Worm (Caenorhabditis elegans): ENCODE measurements around the gene unc-93.

DNA sequence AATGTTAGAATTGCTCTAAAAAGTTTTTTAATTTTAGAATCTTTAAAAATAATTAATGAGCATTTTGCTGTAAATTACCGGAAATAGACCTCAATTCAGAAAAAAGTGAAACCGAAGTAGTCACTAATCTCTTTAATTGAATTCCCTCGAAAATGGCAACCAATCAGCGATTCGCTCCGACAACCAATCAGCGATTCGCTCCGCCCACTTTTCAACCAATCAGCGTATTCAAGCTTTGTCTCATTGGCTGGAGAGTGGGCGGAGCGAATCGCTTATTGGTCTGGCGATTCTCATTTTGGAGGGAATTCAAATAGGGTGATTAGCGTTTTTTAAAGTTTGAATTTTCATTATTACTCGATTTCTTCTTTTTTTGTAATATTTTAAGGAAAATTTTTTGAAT, 9.3 kb upstream of the unc-93 start:
- no peak for TF ChIP-seq ztf-18 (tag; optimal IDR thresholded peaks at IDR 0.05)
- no peak for TF ChIP-seq nfya-1 (tag; optimal IDR thresholded peaks at IDR 0.05; ENCODE audit: borderline replicate concordance, insufficient read depth)
- TF ChIP-seq ama-1 (optimal IDR thresholded peaks at IDR 0.05): no peak
- no peak for TF ChIP-seq ama-1 (GFP tag; optimal IDR thresholded peaks at IDR 0.05)
- no peak for TF ChIP-seq somi-1 (GFP tag; optimal IDR thresholded peaks at IDR 0.05)
- no peak for TF ChIP-seq ztf-25 (GFP tag; IDR thresholded peaks at IDR 0.05)
- TF ChIP-seq madf-8 (GFP tag; conservative IDR thresholded peaks at IDR 0.05): no peak
- no peak for TF ChIP-seq sea-2 (GFP tag; IDR thresholded peaks at IDR 0.05)
- no peak for TF ChIP-seq C17E4.6 (GFP tag; IDR thresholded peaks at IDR 0.05)
- no peak for TF ChIP-seq ztf-6 (GFP tag; IDR thresholded peaks at IDR 0.05)
- no peak for TF ChIP-seq Y53F4B.3 (GFP tag; IDR thresholded peaks at IDR 0.05)
- TF ChIP-seq F55B11.4 (tag; optimal IDR thresholded peaks at IDR 0.05; ENCODE audit: borderline replicate concordance, insufficient read depth): no peak
- no peak for TF ChIP-seq snpc-4 (GFP tag; optimal IDR thresholded peaks at IDR 0.05)
- TF ChIP-seq snpc-4 (tag; optimal IDR thresholded peaks at IDR 0.05): no peak
